Worm (Caenorhabditis elegans) whole organism, L2 larva: ENCODE measurements around the gene C50F7.9.

ENCODE experiments used
- lsy-2 ChIP-seq, 2 experiments: fragments of 150-350 bp in 1 of 2; sonication (generic microtip) in 1 of 2; optimal IDR thresholded peaks; 2 replicates each; lab custom pipeline; 2014 to 2017; ENCODE audit warnings: missing biosample characterization in 2 of 2, missing genetic modification characterization in 2 of 2
- nhr-237 ChIP-seq: fragments of 150-350 bp; optimal IDR thresholded peaks from 2 replicates; lab custom pipeline; 2014; ENCODE audit warnings: missing biosample characterization, missing genetic modification characterization
- snpc-4 ChIP-seq: fragments of 150-350 bp; optimal IDR thresholded peaks from 2 replicates; lab custom pipeline; 2014; ENCODE audit warnings: missing biosample characterization, missing genetic modification characterization

DNA sequence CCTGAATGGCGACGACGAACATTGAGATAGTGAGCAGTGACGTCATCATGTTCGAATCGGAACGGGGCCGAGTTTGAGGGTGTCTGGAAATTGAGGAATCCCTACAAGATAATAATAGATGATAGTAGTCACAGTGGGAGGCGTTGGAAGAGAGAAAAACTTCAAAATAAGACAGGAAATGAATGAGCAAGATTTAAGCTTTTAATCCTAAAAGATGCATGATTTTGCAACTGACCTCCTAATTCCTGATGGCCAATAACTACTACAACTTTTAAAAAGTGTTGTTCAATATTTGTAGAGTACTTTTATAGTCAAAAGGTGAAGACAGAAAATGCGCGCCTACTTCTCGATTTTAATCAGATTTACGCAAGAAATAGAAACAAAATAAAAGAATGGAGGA lies 33.5 kb downstream of the C50F7.9 start, which contains the start of gene flp-13:
- TF ChIP-seq snpc-4 (no peak), lsy-2 (tag; optimal IDR thresholded peaks at IDR 0.05; lab: Kevin White, UChicago) (no peak), nhr-237 (tag; lab: Kevin White, UChicago) (no peak)
